Worm (Caenorhabditis elegans) whole organism, L1 larva: ENCODE data around the gene T28A8.3.

ENCODE experiments used
- C04F5.9 ChIP-seq: sonication (generic microtip); optimal IDR thresholded peaks from 2 replicates; lab custom pipeline; 2016; ENCODE audit warnings: missing genetic modification characterization, missing compliant biosample characterization
- C16A3.4 ChIP-seq: fragments of 150-350 bp; optimal IDR thresholded peaks from 2 replicates; lab custom pipeline; 2014; ENCODE audit warnings: missing biosample characterization, missing genetic modification characterization
- F16B12.6 ChIP-seq: fragments of 150-350 bp; optimal IDR thresholded peaks from 2 replicates; lab custom pipeline; 2014; ENCODE audit warnings: missing biosample characterization, missing genetic modification characterization
- Y116A8C.19 ChIP-seq: sonication (generic microtip); optimal IDR thresholded peaks from 2 replicates; lab custom pipeline; 2016; ENCODE audit warnings: missing compliant biosample characterization, missing genetic modification characterization, borderline replicate concordance
- aha-1 ChIP-seq: fragments of 150-350 bp; optimal IDR thresholded peaks from 2 replicates; lab custom pipeline; 2014; ENCODE audit warnings: missing biosample characterization, missing genetic modification characterization
- aly-2 ChIP-seq: fragments of 150-350 bp; optimal IDR thresholded peaks from 2 replicates; lab custom pipeline; 2014; ENCODE audit warnings: missing biosample characterization, missing genetic modification characterization
- ama-1 ChIP-seq: fragments of 150-350 bp; optimal IDR thresholded peaks from 2 replicates; lab custom pipeline; 2014
- blmp-1 ChIP-seq: fragments of 150-350 bp; optimal IDR thresholded peaks from 2 replicates; lab custom pipeline; 2014; ENCODE audit warnings: missing biosample characterization, missing genetic modification characterization
- ceh-8 ChIP-seq: fragments of 200-800 bp; sonication (Bioruptor generic); optimal IDR thresholded peaks from 2 replicates; lab custom pipeline; 2018; ENCODE audit warnings: mild to moderate bottlenecking, missing genetic modification characterization, moderate library complexity, missing compliant biosample characterization
- ceh-88 ChIP-seq: fragments of 200-800 bp; sonication (Bioruptor generic); IDR thresholded peaks from 2 replicates; pipeline ENCODE4 v1.3.6; 2022; ENCODE audit warnings: missing genetic modification characterization, missing compliant biosample characterization
- ceh-90 ChIP-seq: sonication (generic microtip); optimal IDR thresholded peaks from 2 replicates; lab custom pipeline; 2016; ENCODE audit warnings: missing genetic modification characterization, missing compliant biosample characterization
- ces-1 ChIP-seq: fragments of 150-350 bp; optimal IDR thresholded peaks from 2 replicates; lab custom pipeline; 2014; ENCODE audit warnings: missing biosample characterization, missing genetic modification reagents, missing genetic modification characterization
- dpl-1 ChIP-seq, 3 experiments: fragments of 150-350 bp in 2 of 3; sonication (generic microtip) in 1 of 3; optimal IDR thresholded peaks; 2 replicates each; lab custom pipeline; 2014 to 2017; ENCODE audit warnings: missing biosample characterization in 3 of 3, missing genetic modification characterization in 3 of 3, missing genetic modification reagents in 3 of 3
- dsc-1 ChIP-seq: sonication (generic microtip); optimal IDR thresholded peaks from 2 replicates; lab custom pipeline; 2016; ENCODE audit warnings: mild to moderate bottlenecking, missing genetic modification characterization, missing compliant biosample characterization
- efl-1 ChIP-seq, 4 experiments: fragments of 150-350 bp; optimal IDR thresholded peaks in 3 of 4; peaks in 1 of 4; 1 replicate in 1 of 4; 2 replicates in 3 of 4; lab custom pipeline; 2014; ENCODE audit warnings: missing biosample characterization in 2 of 4, missing genetic modification characterization in 2 of 4, missing genetic modification reagents in 2 of 4
- fkh-4 ChIP-seq: sonication (generic microtip); optimal IDR thresholded peaks from 2 replicates; lab custom pipeline; 2016; ENCODE audit warnings: missing compliant biosample characterization, missing genetic modification characterization, borderline replicate concordance
- fkh-8 ChIP-seq: sonication (generic microtip); optimal IDR thresholded peaks from 2 replicates; lab custom pipeline; 2016; ENCODE audit warnings: mild to moderate bottlenecking, missing genetic modification characterization, missing compliant biosample characterization
- grh-1 ChIP-seq: fragments of 200-800 bp; sonication (Bioruptor generic); IDR thresholded peaks from 2 replicates; pipeline ENCODE4 v1.3.6; 2022; ENCODE audit warnings: missing genetic modification reagents, missing genetic modification characterization, missing compliant biosample characterization
- hlh-17 ChIP-seq: fragments of 200-800 bp; sonication (Bioruptor generic); optimal IDR thresholded peaks from 2 replicates; lab custom pipeline; 2018; ENCODE audit warnings: missing genetic modification characterization, mild to moderate bottlenecking, missing compliant biosample characterization, moderate library complexity, borderline replicate concordance
- hpl-2 ChIP-seq: fragments of 150-350 bp; optimal IDR thresholded peaks from 2 replicates; lab custom pipeline; 2014; ENCODE audit warnings: missing biosample characterization, missing genetic modification reagents, missing genetic modification characterization
- irx-1 ChIP-seq: sonication (generic microtip); optimal IDR thresholded peaks from 2 replicates; lab custom pipeline; 2016; ENCODE audit warnings: missing genetic modification characterization, missing compliant biosample characterization
- isw-1 ChIP-seq: fragments of 200-800 bp; sonication (Bioruptor generic); IDR thresholded peaks from 2 replicates; pipeline ENCODE4 v1.3.6; 2022; ENCODE audit warnings: missing genetic modification characterization, missing compliant biosample characterization
- lin-13 ChIP-seq: fragments of 150-350 bp; optimal IDR thresholded peaks from 2 replicates; lab custom pipeline; 2014; ENCODE audit warnings: missing biosample characterization, missing genetic modification reagents, missing genetic modification characterization
- lin-14 ChIP-seq: fragments of 200-800 bp; sonication (Bioruptor generic); optimal IDR thresholded peaks from 2 replicates; lab custom pipeline; 2018; ENCODE audit warnings: mild to moderate bottlenecking, missing genetic modification characterization, moderate library complexity, missing compliant biosample characterization
- lir-3 ChIP-seq: sonication (generic microtip); optimal IDR thresholded peaks from 2 replicates; lab custom pipeline; 2016; ENCODE audit warnings: mild to moderate bottlenecking, missing genetic modification characterization, moderate library complexity, missing compliant biosample characterization; ENCODE audit not compliant: poor library complexity
- mef-2 ChIP-seq: fragments of 150-350 bp; optimal IDR thresholded peaks from 2 replicates; lab custom pipeline; 2014; ENCODE audit warnings: missing biosample characterization, missing genetic modification characterization
- mep-1 ChIP-seq: fragments of 150-350 bp; optimal IDR thresholded peaks from 2 replicates; lab custom pipeline; 2014; ENCODE audit warnings: missing biosample characterization, missing genetic modification characterization
- nhr-11 ChIP-seq: fragments of 150-350 bp; optimal IDR thresholded peaks from 2 replicates; lab custom pipeline; 2014; ENCODE audit warnings: missing biosample characterization, missing genetic modification characterization
- nhr-12 ChIP-seq: sonication (generic microtip); optimal IDR thresholded peaks from 2 replicates; lab custom pipeline; 2017; ENCODE audit warnings: missing biosample characterization, missing genetic modification characterization
- nhr-19 ChIP-seq: fragments of 200-800 bp; sonication (Bioruptor generic); conservative IDR thresholded peaks from 2 replicates; pipeline ENCODE4 v1.3.6; 2022; ENCODE audit warnings: missing genetic modification characterization, missing compliant biosample characterization
- nhr-28 ChIP-seq: fragments of 150-350 bp; optimal IDR thresholded peaks from 2 replicates; lab custom pipeline; 2014; ENCODE audit warnings: missing biosample characterization, missing genetic modification characterization
- nhr-77 ChIP-seq: fragments of 150-350 bp; optimal IDR thresholded peaks from 2 replicates; lab custom pipeline; 2014; ENCODE audit warnings: missing biosample characterization, missing genetic modification characterization
- nhr-90 ChIP-seq: sonication (generic microtip); optimal IDR thresholded peaks from 2 replicates; lab custom pipeline; 2016; ENCODE audit warnings: mild to moderate bottlenecking, missing genetic modification characterization, missing compliant biosample characterization; ENCODE audit not compliant: poor library complexity
- pag-3 ChIP-seq: sonication (generic microtip); optimal IDR thresholded peaks from 2 replicates; lab custom pipeline; 2017; ENCODE audit warnings: missing genetic modification characterization, mild to moderate bottlenecking, missing compliant biosample characterization, antibody characterized with exemption, borderline replicate concordance; ENCODE audit not compliant: insufficient read depth
- snpc-4 ChIP-seq: fragments of 150-350 bp; optimal IDR thresholded peaks from 2 replicates; lab custom pipeline; 2014; ENCODE audit warnings: missing biosample characterization, missing genetic modification characterization
- snu-23 ChIP-seq: sonication (generic microtip); optimal IDR thresholded peaks from 2 replicates; lab custom pipeline; 2016; ENCODE audit warnings: missing genetic modification characterization, missing compliant biosample characterization
- sox-4 ChIP-seq: sonication (generic microtip); optimal IDR thresholded peaks from 2 replicates; lab custom pipeline; 2016; ENCODE audit warnings: missing genetic modification characterization, missing compliant biosample characterization
- swsn-7 ChIP-seq: sonication (generic microtip); optimal IDR thresholded peaks from 2 replicates; lab custom pipeline; 2016; ENCODE audit warnings: missing genetic modification characterization, missing compliant biosample characterization
- tbx-2 ChIP-seq: sonication (generic microtip); optimal IDR thresholded peaks from 2 replicates; lab custom pipeline; 2016; ENCODE audit warnings: missing genetic modification characterization, missing compliant biosample characterization
- tlp-1 ChIP-seq: fragments of 150-350 bp; optimal IDR thresholded peaks from 2 replicates; lab custom pipeline; 2014; ENCODE audit warnings: missing biosample characterization, missing genetic modification characterization
- unc-130 ChIP-seq: fragments of 150-350 bp; optimal IDR thresholded peaks from 2 replicates; lab custom pipeline; 2017; ENCODE audit warnings: missing biosample characterization, missing genetic modification characterization, inconsistent platforms
- unc-30 ChIP-seq: sonication (generic microtip); optimal IDR thresholded peaks from 2 replicates; lab custom pipeline; 2017; ENCODE audit warnings: missing biosample characterization, missing genetic modification characterization
- unc-62 ChIP-seq: fragments of 150-350 bp; optimal IDR thresholded peaks from 2 replicates; lab custom pipeline; 2014; ENCODE audit warnings: missing biosample characterization, missing genetic modification reagents, missing genetic modification characterization
- unc-86 ChIP-seq: sonication (generic microtip); optimal IDR thresholded peaks from 2 replicates; lab custom pipeline; 2016; ENCODE audit warnings: missing genetic modification characterization, missing compliant biosample characterization
- vab-15 ChIP-seq: sonication (generic microtip); optimal IDR thresholded peaks from 2 replicates; lab custom pipeline; 2017; ENCODE audit warnings: missing genotype, mild to moderate bottlenecking, missing genetic modification characterization, missing compliant biosample characterization
- xbp-1 ChIP-seq: sonication (generic microtip); optimal IDR thresholded peaks from 2 replicates; lab custom pipeline; 2016; ENCODE audit warnings: missing genetic modification characterization, missing compliant biosample characterization

The T28A8.3 gene

ce11 chrIII:13462138-13462634 lies 43.6 kb upstream of the T28A8.3 start, which contains the start of the genes abcf-2 and T27E9.2:
abcf-2 (minus strand) TSS chrIII:13462238.
T27E9.2 (minus strand) TSS chrIII:13462584.
- no peak for TF ChIP-seq F16B12.6 (tag; lab: Kevin White, UChicago)
- TF ChIP-seq fkh-4 (tag; lab: Kevin White, UChicago), result no peak
- no peak for TF ChIP-seq nhr-28 (tag; lab: Kevin White, UChicago)
- TF ChIP-seq mef-2, result no peak
- TF ChIP-seq isw-1 (GFP tag; lab: Robert Waterston, UW), result no peak
- TF ChIP-seq efl-1 (optimal IDR thresholded peaks at IDR 0.05; lab: Kevin White, UChicago), result no peak
- TF ChIP-seq efl-1 (GFP tag; optimal IDR thresholded peaks at IDR 0.05 in 1 of 2; lab: Kevin White, UChicago), result peak in 1 of 2 experiments; percentile 86
- TF ChIP-seq dpl-1 (GFP tag; optimal IDR thresholded peaks at IDR 0.05; lab: Kevin White, UChicago), result no peak
- TF ChIP-seq unc-62 (GFP tag; lab: Kevin White, UChicago), result no peak
- TF ChIP-seq fkh-8 (tag; lab: Kevin White, UChicago), result no peak

ce11 chrIII:13462965-13463783 lies 42.6 kb upstream of the T28A8.3 start, which contains the start of gene ant-1.1:
ant-1.1 (plus strand) TSS chrIII:13463163.
- no peak for TF ChIP-seq fkh-4 (tag; lab: Kevin White, UChicago)
- no peak for TF ChIP-seq pag-3 (tag; lab: Kevin White, UChicago)
- peak; percentile 80 for TF ChIP-seq sox-4 (tag; lab: Kevin White, UChicago)
- no peak for TF ChIP-seq hlh-17 (GFP tag; lab: Kevin White, UChicago)
- TF ChIP-seq C04F5.9 (tag; lab: Kevin White, UChicago), result peak; percentile 70
- peak; percentile 57 for TF ChIP-seq snpc-4
- peak; percentile 88 for TF ChIP-seq ceh-8 (GFP tag; lab: Kevin White, UChicago)
- peak; percentile 94 for TF ChIP-seq nhr-77 (tag; lab: Kevin White, UChicago)
- TF ChIP-seq F16B12.6 (tag; lab: Kevin White, UChicago), result peak; percentile 72
- peak; percentile 95 for TF ChIP-seq xbp-1 (tag; lab: Kevin White, UChicago)
- TF ChIP-seq blmp-1 (tag; lab: Kevin White, UChicago), result peak; percentile 44
- TF ChIP-seq ces-1, result no peak
- peak; percentile 95 for TF ChIP-seq swsn-7 (tag; lab: Kevin White, UChicago)
- TF ChIP-seq irx-1 (tag; lab: Kevin White, UChicago), result peak; percentile 77
- TF ChIP-seq mep-1, result peak; percentile 92
- TF ChIP-seq nhr-11, result peak; percentile 61
- peak; percentile 96 for TF ChIP-seq nhr-90 (tag; lab: Kevin White, UChicago)
- no peak for TF ChIP-seq unc-62 (GFP tag; lab: Kevin White, UChicago)
- TF ChIP-seq hpl-2 (GFP tag; lab: Kevin White, UChicago), result peak; percentile 2
- no peak for TF ChIP-seq unc-30 (tag; lab: Kevin White, UChicago)
- TF ChIP-seq nhr-19 (GFP tag; lab: Robert Waterston, UW), result peak; percentile 97
- peak; percentile 96 for TF ChIP-seq vab-15 (tag; lab: Kevin White, UChicago)
- TF ChIP-seq unc-130, result peak; percentile 90
- TF ChIP-seq ama-1 (lab: Kevin White, UChicago), result peak; percentile 83
- peak; percentile 90 to 99 for TF ChIP-seq efl-1 (optimal IDR thresholded peaks at IDR 0.05; lab: Kevin White, UChicago)
- peak; percentile 98 to 100 for TF ChIP-seq efl-1 (GFP tag; optimal IDR thresholded peaks at IDR 0.05 in 1 of 2; lab: Kevin White, UChicago)
- TF ChIP-seq ceh-90 (tag; lab: Kevin White, UChicago), result peak; percentile 38
- peak; percentile 95 for TF ChIP-seq unc-86 (tag; lab: Kevin White, UChicago)
- peak; percentile 97 for TF ChIP-seq snu-23 (GFP tag; lab: Kevin White, UChicago)
- peak; percentile 97 for TF ChIP-seq isw-1 (GFP tag; lab: Robert Waterston, UW)
- peak; percentile 93 for TF ChIP-seq grh-1 (GFP tag; lab: Robert Waterston, UW)
- TF ChIP-seq ceh-88 (GFP tag; lab: Robert Waterston, UW), result peak; percentile 92
- no peak for TF ChIP-seq Y116A8C.19
- no peak for TF ChIP-seq nhr-12 (tag; lab: Kevin White, UChicago)
- TF ChIP-seq aly-2 (tag; lab: Kevin White, UChicago), result peak; percentile 37
- TF ChIP-seq tlp-1 (tag; lab: Kevin White, UChicago), result no peak
- TF ChIP-seq fkh-8 (tag; lab: Kevin White, UChicago), result peak; percentile 98
- peak; percentile 46 for TF ChIP-seq aha-1 (tag; lab: Kevin White, UChicago)
- TF ChIP-seq C16A3.4 (tag; lab: Kevin White, UChicago), result peak; percentile 94
- peak; percentile 96 for TF ChIP-seq dsc-1 (tag; lab: Kevin White, UChicago)
- peak; percentile 78 for TF ChIP-seq lir-3 (tag; lab: Kevin White, UChicago)
- TF ChIP-seq lin-14, result peak; percentile 93
- peak; percentile 96 for TF ChIP-seq lin-13
- peak; percentile 96 for TF ChIP-seq tbx-2 (tag; lab: Kevin White, UChicago)
- peak; percentile 97 to 98 (median 97) for TF ChIP-seq dpl-1 (GFP tag; optimal IDR thresholded peaks at IDR 0.05; lab: Kevin White, UChicago)
